Fruit fly (Drosophila melanogaster) whole organism, prepupa: ENCODE measurements around the gene ninaC.

Experiments used
- Blimp-1 ChIP-seq: fragments of 200-800 bp; sonication (Bioruptor generic); optimal IDR thresholded peaks from 3 replicates; lab custom pipeline; 2017; ENCODE audit warnings: missing biosample characterization, missing genetic modification characterization, mild to moderate bottlenecking, moderate library complexity, missing genetic modification reagents
- CG10631 ChIP-seq: fragments of 200-800 bp; sonication (Bioruptor generic); optimal IDR thresholded peaks from 2 replicates; lab custom pipeline; 2016; ENCODE audit warnings: missing biosample characterization, missing genetic modification characterization
- CG11294 ChIP-seq: fragments of 200-800 bp; sonication (Bioruptor generic); IDR thresholded peaks from 2 replicates; pipeline ENCODE4 v1.3.6; 2022; ENCODE audit warnings: missing biosample characterization, missing genetic modification characterization
- CG11902 ChIP-seq: fragments of 200-800 bp; sonication (Bioruptor generic); optimal IDR thresholded peaks from 3 replicates; lab custom pipeline; 2016; ENCODE audit warnings: missing biosample characterization, missing genetic modification characterization
- CG1621 ChIP-seq: fragments of 200-800 bp; sonication (Bioruptor generic); optimal IDR thresholded peaks from 3 replicates; lab custom pipeline; 2018; ENCODE audit warnings: missing biosample characterization, mild to moderate bottlenecking, missing genetic modification characterization
- CG16779 ChIP-seq: fragments of 200-800 bp; sonication (Bioruptor generic); optimal IDR thresholded peaks from 3 replicates; lab custom pipeline; 2017; ENCODE audit warnings: missing biosample characterization, mild to moderate bottlenecking, missing genetic modification characterization
- CG3032 ChIP-seq: fragments of 200-800 bp; optimal IDR thresholded peaks from 2 replicates; lab custom pipeline; 2019; ENCODE audit warnings: missing biosample characterization, mild to moderate bottlenecking, missing genetic modification characterization, moderate library complexity
- CG31627 ChIP-seq: fragments of 200-800 bp; sonication (Bioruptor generic); optimal IDR thresholded peaks from 3 replicates; lab custom pipeline; 2016; ENCODE audit warnings: missing biosample characterization, missing genetic modification characterization
- CG32006 ChIP-seq: fragments of 200-800 bp; sonication (Bioruptor generic); optimal IDR thresholded peaks from 3 replicates; lab custom pipeline; 2017; ENCODE audit warnings: missing biosample characterization, mild to moderate bottlenecking, missing genetic modification characterization
- CG34406 ChIP-seq: fragments of 200-800 bp; sonication (Bioruptor generic); optimal IDR thresholded peaks from 3 replicates; lab custom pipeline; 2016; ENCODE audit warnings: missing biosample characterization, missing genetic modification characterization
- CG3919 ChIP-seq: fragments of 200-800 bp; sonication (Bioruptor generic); optimal IDR thresholded peaks from 3 replicates; lab custom pipeline; 2016; ENCODE audit warnings: missing biosample characterization, missing genetic modification characterization
- CG4318 ChIP-seq: fragments of 200-800 bp; sonication (Bioruptor generic); optimal IDR thresholded peaks from 3 replicates; lab custom pipeline; 2017; ENCODE audit warnings: missing biosample characterization, mild to moderate bottlenecking, missing genetic modification characterization
- CG6163 ChIP-seq: fragments of 200-800 bp; sonication (Bioruptor generic); IDR thresholded peaks from 3 replicates; pipeline ENCODE4 v1.3.6; 2022; ENCODE audit warnings: missing biosample characterization, missing genetic modification characterization
- CG6276 ChIP-seq: fragments of 200-800 bp; sonication (Bioruptor generic); optimal IDR thresholded peaks from 2 replicates; lab custom pipeline; 2017; ENCODE audit warnings: missing biosample characterization, mild to moderate bottlenecking, missing genetic modification characterization
- CG6792 ChIP-seq: fragments of 200-800 bp; sonication (Bioruptor generic); optimal IDR thresholded peaks from 3 replicates; lab custom pipeline; 2016; ENCODE audit warnings: missing biosample characterization, missing genetic modification characterization
- CG6808 ChIP-seq: fragments of 200-800 bp; sonication (Bioruptor generic); optimal IDR thresholded peaks from 3 replicates; lab custom pipeline; 2017; ENCODE audit warnings: missing biosample characterization, missing genetic modification characterization, mild to moderate bottlenecking, moderate library complexity, missing genetic modification reagents
- CG6854 ChIP-seq: fragments of 200-800 bp; sonication (Bioruptor generic); optimal IDR thresholded peaks from 2 replicates; lab custom pipeline; 2017; ENCODE audit warnings: missing biosample characterization, mild to moderate bottlenecking, missing genetic modification characterization
- CG7368 ChIP-seq: fragments of 200-800 bp; sonication (Bioruptor generic); optimal IDR thresholded peaks from 3 replicates; lab custom pipeline; 2016; ENCODE audit warnings: missing biosample characterization, missing genetic modification characterization
- CG8119 ChIP-seq: fragments of 200-800 bp; sonication (Bioruptor generic); IDR thresholded peaks from 3 replicates; pipeline ENCODE4 v1.3.6; 2022; ENCODE audit warnings: missing biosample characterization, missing genetic modification characterization
- CG9139 ChIP-seq: fragments of 200-800 bp; sonication (Bioruptor generic); optimal IDR thresholded peaks from 3 replicates; lab custom pipeline; 2017; ENCODE audit warnings: missing biosample characterization, mild to moderate bottlenecking, missing genetic modification characterization
- Eip75B ChIP-seq: fragments of 200-800 bp; sonication (Bioruptor generic); optimal IDR thresholded peaks from 3 replicates; lab custom pipeline; 2016; ENCODE audit warnings: missing biosample characterization, missing genetic modification characterization
- Eip78C ChIP-seq: fragments of 200-800 bp; sonication (Bioruptor generic); peaks from one replicate; lab custom pipeline; 2016; ENCODE audit warnings: missing biosample characterization, missing genetic modification characterization
- Eip93F ChIP-seq: fragments of 200-800 bp; sonication (Bioruptor generic); optimal IDR thresholded peaks from 2 replicates; lab custom pipeline; 2016; ENCODE audit warnings: missing biosample characterization, mild to moderate bottlenecking, missing genetic modification characterization
- Gug ChIP-seq: fragments of 200-800 bp; sonication (Bioruptor generic); IDR thresholded peaks from 2 replicates; pipeline ENCODE4 v1.3.6; 2022; ENCODE audit warnings: missing biosample characterization, missing genetic modification characterization
- Hr38 ChIP-seq: sonication (Bioruptor generic); optimal IDR thresholded peaks from 2 replicates; lab custom pipeline; 2016; ENCODE audit warnings: missing biosample characterization, missing genetic modification characterization
- Lpt ChIP-seq: fragments of 200-800 bp; sonication (Bioruptor generic); optimal IDR thresholded peaks from 3 replicates; lab custom pipeline; 2016; ENCODE audit warnings: missing biosample characterization, missing genetic modification characterization
- Met ChIP-seq: fragments of 200-800 bp; sonication (Bioruptor generic); optimal IDR thresholded peaks from 3 replicates; lab custom pipeline; 2016; ENCODE audit warnings: missing biosample characterization, missing genetic modification characterization
- Smox ChIP-seq: fragments of 200-800 bp; sonication (Bioruptor generic); optimal IDR thresholded peaks from 3 replicates; lab custom pipeline; 2016; ENCODE audit warnings: missing biosample characterization, missing genetic modification characterization
- Sox14 ChIP-seq: fragments of 200-800 bp; sonication (Bioruptor generic); optimal IDR thresholded peaks from 3 replicates; lab custom pipeline; 2016; ENCODE audit warnings: missing biosample characterization, missing genetic modification characterization
- Sox15 ChIP-seq: fragments of 200-800 bp; sonication (Bioruptor generic); optimal IDR thresholded peaks from 3 replicates; lab custom pipeline; 2016; ENCODE audit warnings: missing biosample characterization, missing genetic modification characterization
- achi ChIP-seq: fragments of 200-800 bp; sonication (Bioruptor generic); optimal IDR thresholded peaks from 3 replicates; lab custom pipeline; 2016; ENCODE audit warnings: missing biosample characterization, missing genetic modification characterization
- cyc ChIP-seq: fragments of 200-800 bp; sonication (Bioruptor generic); optimal IDR thresholded peaks from 3 replicates; lab custom pipeline; 2016; ENCODE audit warnings: missing biosample characterization, missing genetic modification characterization
- dac ChIP-seq: fragments of 200-800 bp; sonication (Bioruptor generic); optimal IDR thresholded peaks from 2 replicates; lab custom pipeline; 2017; ENCODE audit warnings: missing biosample characterization, mild to moderate bottlenecking, missing genetic modification characterization
- eg ChIP-seq: fragments of 200-800 bp; sonication (Bioruptor generic); IDR thresholded peaks from 3 replicates; pipeline ENCODE4 v1.3.6; 2022; ENCODE audit warnings: missing biosample characterization, missing genetic modification characterization
- esn ChIP-seq: fragments of 200-800 bp; sonication (Bioruptor generic); optimal IDR thresholded peaks from 2 replicates; lab custom pipeline; 2016; ENCODE audit warnings: missing biosample characterization, mild to moderate bottlenecking, missing genetic modification characterization, moderate library complexity
- fd85E ChIP-seq: fragments of 200-800 bp; sonication (Bioruptor generic); optimal IDR thresholded peaks from 3 replicates; lab custom pipeline; 2016; ENCODE audit warnings: missing biosample characterization, missing genetic modification characterization
- fkh ChIP-seq: fragments of 200-800 bp; sonication (Bioruptor generic); optimal IDR thresholded peaks from 3 replicates; lab custom pipeline; 2017; ENCODE audit warnings: missing biosample characterization, mild to moderate bottlenecking, missing genetic modification characterization, moderate library complexity
- lz ChIP-seq: fragments of 200-800 bp; sonication (Bioruptor generic); optimal IDR thresholded peaks from 3 replicates; lab custom pipeline; 2016; ENCODE audit warnings: missing biosample characterization, missing genetic modification characterization
- net ChIP-seq: fragments of 200-800 bp; sonication (Bioruptor generic); optimal IDR thresholded peaks from 3 replicates; lab custom pipeline; 2016; ENCODE audit warnings: missing biosample characterization, missing genetic modification characterization
- pdm3 ChIP-seq: fragments of 200-800 bp; sonication (Bioruptor generic); optimal IDR thresholded peaks from 3 replicates; lab custom pipeline; 2016; ENCODE audit warnings: missing biosample characterization, missing genetic modification characterization
- salr ChIP-seq, 2 experiments: fragments of 200-800 bp; sonication (Bioruptor generic); optimal IDR thresholded peaks; 3 replicates each; lab custom pipeline; 2016 to 2018; ENCODE audit warnings: missing biosample characterization in 2 of 2, missing genetic modification characterization in 2 of 2, mild to moderate bottlenecking in 1 of 2
- spab ChIP-seq: fragments of 200-800 bp; sonication (Bioruptor generic); optimal IDR thresholded peaks from 2 replicates; lab custom pipeline; 2017; ENCODE audit warnings: missing biosample characterization, mild to moderate bottlenecking, missing genetic modification characterization, missing genetic modification reagents
- svp ChIP-seq: fragments of 200-800 bp; sonication (Bioruptor generic); peaks from one replicate; lab custom pipeline; 2016; ENCODE audit warnings: missing biosample characterization, missing genetic modification characterization
- topi ChIP-seq: fragments of 200-800 bp; sonication (Bioruptor generic); optimal IDR thresholded peaks from 3 replicates; lab custom pipeline; 2016; ENCODE audit warnings: missing biosample characterization, missing genetic modification characterization

Gene ninaC

DNA sequence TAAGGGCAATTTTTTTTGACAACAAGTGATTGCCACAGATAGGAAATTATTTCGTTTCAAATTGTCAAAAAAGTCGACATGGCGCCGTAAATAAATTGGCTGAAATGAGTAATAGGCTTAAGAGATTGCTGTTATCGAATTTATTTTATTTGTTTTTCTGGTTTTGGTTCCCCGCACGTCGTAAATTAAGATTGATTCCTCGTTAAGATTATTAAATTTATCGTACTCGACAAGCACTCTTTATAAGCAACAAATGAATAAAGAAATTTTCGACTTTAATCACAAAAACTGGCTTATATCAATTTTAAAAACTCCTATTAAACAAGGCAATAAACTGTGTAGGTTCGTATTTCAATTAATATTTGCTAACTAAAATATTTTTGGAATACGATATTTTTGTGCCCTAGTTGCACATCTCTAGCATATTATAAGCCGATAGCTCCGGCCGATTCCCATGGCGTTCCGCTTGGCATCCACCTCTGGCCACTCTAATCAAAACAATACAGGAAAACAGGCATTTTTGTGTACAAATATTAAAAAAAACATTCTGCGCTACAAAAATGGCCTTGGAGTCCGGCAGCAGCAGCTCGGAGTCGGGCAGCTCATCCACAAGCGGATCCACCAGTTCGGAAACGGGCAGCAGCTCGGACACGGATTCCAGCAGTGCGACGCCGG lies 34.6 kb downstream of the ninaC start, which contains the start of gene chm:
Gene chm, plus strand, starts transcription at position 471 of the 675 bp plus-strand sequence.
- peak; percentile 60 for TF ChIP-seq Sox14
- peak; percentile 55 for TF ChIP-seq Eip93F
- TF ChIP-seq fkh (GFP tag; lab: Kevin White, UChicago): peak; percentile 50
- TF ChIP-seq lz (GFP tag; lab: Kevin White, UChicago): peak; percentile 47
- TF ChIP-seq CG10631 (GFP tag; lab: Kevin White, UChicago): no peak
- TF ChIP-seq CG3032 (tag; lab: Kevin White, UChicago): peak; percentile 47
- peak; percentile 17 for TF ChIP-seq cyc (GFP tag; lab: Kevin White, UChicago)
- TF ChIP-seq topi: peak; percentile 34
- TF ChIP-seq CG32006 (GFP tag; lab: Kevin White, UChicago): no peak
- peak; percentile 54 for TF ChIP-seq CG31627 (GFP tag; lab: Kevin White, UChicago)
- no peak for TF ChIP-seq CG34406 (GFP tag; lab: Kevin White, UChicago)
- peak; percentile 63 for TF ChIP-seq esn (GFP tag; lab: Kevin White, UChicago)
- TF ChIP-seq Eip78C (GFP tag; lab: Kevin White, UChicago): peak; percentile 67

DNA sequence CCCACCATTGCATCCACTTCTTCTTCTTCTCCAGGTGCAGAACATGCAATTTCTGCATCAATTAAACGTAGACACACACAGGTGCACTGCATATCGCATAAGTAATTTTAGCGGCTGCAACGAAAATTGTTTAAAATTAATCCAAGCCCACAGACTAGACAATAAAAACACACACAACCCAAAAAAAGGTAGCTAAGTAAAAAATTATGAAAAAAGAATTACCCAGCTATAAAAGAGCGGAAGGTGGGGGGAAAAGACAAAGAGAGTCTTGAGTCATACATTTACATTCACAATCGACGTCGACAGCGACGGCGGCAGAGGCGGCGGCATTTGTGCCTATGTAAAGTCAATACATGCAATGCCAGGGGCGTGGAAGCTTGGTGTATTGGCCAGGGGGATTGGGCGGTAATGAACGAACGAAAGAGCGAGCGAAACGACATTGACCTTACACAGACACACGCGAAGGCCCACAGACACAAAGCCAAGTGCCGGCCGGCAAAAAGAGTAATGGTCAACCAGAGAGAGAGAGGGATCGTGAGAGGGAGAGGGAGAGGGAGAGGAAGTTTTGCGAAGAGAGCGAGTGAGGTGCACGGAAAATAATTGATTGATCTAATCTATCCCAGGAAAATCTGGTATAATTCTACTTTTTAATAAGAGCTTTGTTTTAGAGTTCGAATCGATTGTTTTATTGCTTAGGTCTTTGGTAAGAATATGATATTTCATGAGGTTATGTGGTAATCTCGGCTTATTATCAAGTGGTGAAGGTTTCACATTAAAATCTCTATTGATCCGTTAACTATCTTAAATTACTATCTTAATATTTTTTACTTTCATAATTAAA lies 40.9 kb downstream of the ninaC start:
- peak; percentile 23 for TF ChIP-seq fd85E (GFP tag; lab: Kevin White, UChicago)
- peak; percentile 75 for TF ChIP-seq CG3919
- peak; percentile 78 for TF ChIP-seq Sox15 (GFP tag; lab: Kevin White, UChicago)
- peak; percentile 72 for TF ChIP-seq Blimp-1
- peak; percentile 65 for TF ChIP-seq pdm3
- peak; percentile 53 for TF ChIP-seq CG6808 (GFP tag; lab: Kevin White, UChicago)
- peak; percentile 67 for TF ChIP-seq spab (GFP tag; lab: Kevin White, UChicago)
- no peak for TF ChIP-seq Hr38
- peak; percentile 42 to 74 for TF ChIP-seq salr (GFP tag; optimal IDR thresholded peaks at IDR 0.05; lab: Kevin White, UChicago)
- peak; percentile 70 for TF ChIP-seq fkh (GFP tag; lab: Kevin White, UChicago)
- TF ChIP-seq CG4318 (GFP tag; lab: Kevin White, UChicago): peak; percentile 56
- TF ChIP-seq Smox (GFP tag; lab: Kevin White, UChicago): peak; percentile 80
- peak; percentile 44; the same call in 2 of the 3 replicates for TF ChIP-seq eg (GFP tag; lab: Robert Waterston, UW)
- peak; percentile 59; the same call in 1 of the 3 replicates for TF ChIP-seq CG6163 (GFP tag; lab: Robert Waterston, UW)
- peak; percentile 47 for TF ChIP-seq Lpt (GFP tag; lab: Kevin White, UChicago)
- TF ChIP-seq lz (GFP tag; lab: Kevin White, UChicago): peak; percentile 83
- peak; percentile 65 for TF ChIP-seq CG7368 (GFP tag; lab: Kevin White, UChicago)
- TF ChIP-seq esn (GFP tag; lab: Kevin White, UChicago): peak; percentile 91
- TF ChIP-seq achi (GFP tag; lab: Kevin White, UChicago): peak; percentile 89
- TF ChIP-seq net (GFP tag; lab: Kevin White, UChicago): peak; percentile 67
- TF ChIP-seq svp: peak; percentile 98
- peak; percentile 68 for TF ChIP-seq CG6276 (GFP tag; lab: Kevin White, UChicago)
- TF ChIP-seq CG11902 (GFP tag; lab: Kevin White, UChicago): peak; percentile 42
- 0 out of 2 replicates have a peak, but pooled peaks have one; percentile 48 for TF ChIP-seq CG11294 (GFP tag; lab: Robert Waterston, UW)
- TF ChIP-seq CG8119 (GFP tag; lab: Robert Waterston, UW): peak; percentile 85
- TF ChIP-seq Eip93F: peak; percentile 57
- TF ChIP-seq dac (GFP tag; lab: Kevin White, UChicago): peak; percentile 39
- TF ChIP-seq CG1621 (tag; lab: Kevin White, UChicago): peak; percentile 70
- TF ChIP-seq CG6854: peak; percentile 10
- TF ChIP-seq CG9139 (GFP tag; lab: Kevin White, UChicago): peak; percentile 45
- TF ChIP-seq topi: peak; percentile 84
- TF ChIP-seq CG31627 (GFP tag; lab: Kevin White, UChicago): peak; percentile 83
- TF ChIP-seq Met (GFP tag; lab: Kevin White, UChicago): peak; percentile 88
- peak; percentile 38 for TF ChIP-seq Gug (GFP tag; lab: Robert Waterston, UW)
- peak; percentile 82 for TF ChIP-seq CG6792 (GFP tag; lab: Kevin White, UChicago)
- TF ChIP-seq CG10631 (GFP tag; lab: Kevin White, UChicago): peak; percentile 87
- peak; percentile 96 for TF ChIP-seq Eip78C (GFP tag; lab: Kevin White, UChicago)
- peak; percentile 81 for TF ChIP-seq CG34406 (GFP tag; lab: Kevin White, UChicago)
- TF ChIP-seq Eip75B (GFP tag; lab: Kevin White, UChicago): peak; percentile 62
- peak; percentile 74 for TF ChIP-seq CG16779 (tag; lab: Kevin White, UChicago)
- peak; percentile 77 for TF ChIP-seq CG3032 (tag; lab: Kevin White, UChicago)
- TF ChIP-seq CG32006 (GFP tag; lab: Kevin White, UChicago): peak; percentile 87
